Fruit fly (Drosophila melanogaster): ENCODE measurements around the gene Edem1.

The Edem1 gene

DNA sequence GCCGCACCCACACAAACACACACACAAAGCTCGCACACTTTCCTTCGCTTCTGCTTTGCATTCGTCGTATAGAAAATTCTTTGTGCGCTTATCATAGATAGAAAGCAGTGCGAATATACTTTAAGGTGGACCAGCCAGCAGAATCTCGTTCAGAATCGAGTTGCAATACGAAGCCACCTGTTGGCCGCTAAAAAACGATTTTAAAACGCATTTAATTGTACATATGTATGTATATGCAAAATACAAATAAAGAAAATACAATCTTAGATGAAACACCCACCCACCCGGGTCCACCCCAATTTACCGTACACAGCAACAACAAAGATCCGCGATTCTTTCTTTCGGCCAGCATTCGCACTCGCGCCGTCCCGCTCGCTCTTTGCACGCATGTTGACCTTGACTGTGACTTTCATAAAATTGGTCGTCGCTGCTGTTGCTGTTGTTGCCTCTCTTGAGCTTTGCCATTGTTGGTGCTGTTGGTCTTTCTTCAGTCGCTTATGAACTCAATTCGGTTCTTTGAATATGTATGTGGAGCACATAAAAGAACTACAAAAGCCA is 40.0 kb upstream of the Edem1 start (continued):
- peak; percentile 47; the same call in 1 of the 3 replicates for TF ChIP-seq zfh1 (GFP tag; IDR thresholded peaks at IDR 0.05)
- 0 out of 3 replicates have a peak, but pooled peaks have one; percentile 8 for TF ChIP-seq CG11560 (tag; IDR thresholded peaks at IDR 0.05)
- no peak for TF ChIP-seq chinmo (GFP tag; IDR thresholded peaks at IDR 0.05; ENCODE audit: partially characterized antibody)
- peak; percentile 14 for TF ChIP-seq CG12744 (GFP tag; optimal IDR thresholded peaks at IDR 0.05)
- TF ChIP-seq nau (GFP tag; optimal IDR thresholded peaks at IDR 0.05): no peak
- TF ChIP-seq CG18262 (tag; optimal IDR thresholded peaks at IDR 0.05): peak; percentile 15
- TF ChIP-seq E2f2 (GFP tag; IDR thresholded peaks at IDR 0.05): peak; percentile 19; the same call in 1 of the 2 replicates
- no peak for TF ChIP-seq amos (GFP tag; IDR thresholded peaks at IDR 0.05; ENCODE audit: partially characterized antibody)
- peak; percentile 57; the same call in 1 of the 2 replicates for TF ChIP-seq NFAT (GFP tag; IDR thresholded peaks at IDR 0.05)
- 0 out of 2 replicates have a peak, but pooled peaks have one; percentile 31 for TF ChIP-seq CG11085 (GFP tag; IDR thresholded peaks at IDR 0.05)
- TF ChIP-seq CG7928 (GFP tag; optimal IDR thresholded peaks at IDR 0.05): peak; percentile 26
- TF ChIP-seq CG32772 (GFP tag; IDR thresholded peaks at IDR 0.05): 0 out of 2 replicates have a peak, but pooled peaks have one; percentile 25
- peak; percentile 64 for TF ChIP-seq CG9817 (tag; optimal IDR thresholded peaks at IDR 0.05)
- no peak for TF ChIP-seq Abd-B (GFP tag; optimal IDR thresholded peaks at IDR 0.05)
- no peak for TF ChIP-seq Max (GFP tag; optimal IDR thresholded peaks at IDR 0.05)
- peak; percentile 33; the same call in 1 of the 2 replicates for TF ChIP-seq Ada2b (GFP tag; IDR thresholded peaks at IDR 0.05)
- peak; percentile 42 for TF ChIP-seq Hsf (GFP tag; optimal IDR thresholded peaks at IDR 0.05)
- TF ChIP-seq CG12071 (GFP tag; optimal IDR thresholded peaks at IDR 0.05): peak; percentile 60
- TF ChIP-seq CG18011 (GFP tag; optimal IDR thresholded peaks at IDR 0.05): peak; percentile 39
- TF ChIP-seq ato (GFP tag; IDR thresholded peaks at IDR 0.05; ENCODE audit: partially characterized antibody): no peak
- TF ChIP-seq caup (GFP tag; optimal IDR thresholded peaks at IDR 0.05; ENCODE audit: severe bottlenecking): peak; percentile 52
- peak; percentile 55 for TF ChIP-seq CG6689 (GFP tag; IDR thresholded peaks at IDR 0.05)
- no peak for TF ChIP-seq HLH3B (GFP tag; IDR thresholded peaks at IDR 0.05)
- peak; percentile 64 for TF ChIP-seq unpg (GFP tag; optimal IDR thresholded peaks at IDR 0.05)
- TF ChIP-seq CG6765 (GFP tag; optimal IDR thresholded peaks at IDR 0.05): peak; percentile 62
- TF ChIP-seq ftz-f1 (GFP tag; optimal IDR thresholded peaks at IDR 0.05): peak; percentile 57
- TF ChIP-seq CG2116 (GFP tag; optimal IDR thresholded peaks at IDR 0.05): no peak
- no peak for TF ChIP-seq pnt (GFP tag; optimal IDR thresholded peaks at IDR 0.05)
- TF ChIP-seq Asciz (GFP tag; optimal IDR thresholded peaks at IDR 0.05): no peak
- TF ChIP-seq nmo (GFP tag; optimal IDR thresholded peaks at IDR 0.05): no peak
- no peak for TF ChIP-seq peb (GFP tag; IDR thresholded peaks at IDR 0.05)
- TF ChIP-seq CG10274 (GFP tag; optimal IDR thresholded peaks at IDR 0.05): peak; percentile 56
- TF ChIP-seq dysf (GFP tag; IDR thresholded peaks at IDR 0.05): peak; percentile 57; the same call in 1 of the 3 replicates
- 0 out of 3 replicates have a peak, but pooled peaks have one; percentile 23 for TF ChIP-seq CG7357 (GFP tag; IDR thresholded peaks at IDR 0.05)
- TF ChIP-seq CG14050 (GFP tag; IDR thresholded peaks at IDR 0.05): peak; percentile 35; the same call in 1 of the 3 replicates
- TF ChIP-seq Xbp1 (GFP tag; optimal IDR thresholded peaks at IDR 0.05): peak; percentile 31
- TF ChIP-seq CG12391 (tag; optimal IDR thresholded peaks at IDR 0.05): peak; percentile 40
- peak; percentile 13 for TF ChIP-seq dmrt99B (tag; optimal IDR thresholded peaks at IDR 0.05)
- peak; percentile 42; the same call in 1 of the 2 replicates for TF ChIP-seq CG31224 (GFP tag; IDR thresholded peaks at IDR 0.05)
- TF ChIP-seq dmrt11E (tag; optimal IDR thresholded peaks at IDR 0.05): no peak
- TF ChIP-seq CG10147 (GFP tag; optimal IDR thresholded peaks at IDR 0.05): peak; percentile 3
- peak; percentile 32 for TF ChIP-seq CG10543 (GFP tag; optimal IDR thresholded peaks at IDR 0.05)
- TF ChIP-seq lbe (GFP tag; optimal IDR thresholded peaks at IDR 0.05): peak; percentile 80
- 0 out of 2 replicates have a peak, but pooled peaks have one; percentile 22 for TF ChIP-seq ham (GFP tag; IDR thresholded peaks at IDR 0.05)
- peak; percentile 9 for TF ChIP-seq Nf-YB (GFP tag; optimal IDR thresholded peaks at IDR 0.05)
- TF ChIP-seq nom (GFP tag; optimal IDR thresholded peaks at IDR 0.05): peak; percentile 77
- TF ChIP-seq ind (GFP tag; optimal IDR thresholded peaks at IDR 0.05): peak; percentile 36
- TF ChIP-seq CG18619 (GFP tag; optimal IDR thresholded peaks at IDR 0.05): peak; percentile 58
